Worm (Caenorhabditis elegans) whole organism, late embryonic: ENCODE results near the gene Y75B8A.24.

Experiments used
- C08G9.2 ChIP-seq: sonication (generic microtip); optimal IDR thresholded peaks from 2 replicates; lab custom pipeline; 2016; ENCODE audit warnings: mild to moderate bottlenecking, missing genetic modification characterization, moderate library complexity, missing compliant biosample characterization
- K02D7.2 ChIP-seq: sonication (generic microtip); optimal IDR thresholded peaks from 2 replicates; lab custom pipeline; 2017; ENCODE audit warnings: mild to moderate bottlenecking, missing genetic modification characterization, missing compliant biosample characterization
- T23F11.4 ChIP-seq: fragments of 200-800 bp; sonication (Bioruptor generic); optimal IDR thresholded peaks from 2 replicates; lab custom pipeline; 2018; ENCODE audit warnings: mild to moderate bottlenecking, missing genetic modification characterization, missing compliant biosample characterization
- ceh-19 ChIP-seq: fragments of 200-800 bp; sonication (Bioruptor generic); optimal IDR thresholded peaks from 2 replicates; lab custom pipeline; 2018; ENCODE audit warnings: mild to moderate bottlenecking, missing genetic modification characterization, missing compliant biosample characterization
- ceh-30 ChIP-seq: fragments of 150-350 bp; optimal IDR thresholded peaks from 2 replicates; lab custom pipeline; 2014; ENCODE audit warnings: missing biosample characterization, missing genetic modification characterization
- ceh-34 ChIP-seq: sonication (generic microtip); optimal IDR thresholded peaks from 2 replicates; lab custom pipeline; 2016; ENCODE audit warnings: mild to moderate bottlenecking, missing genetic modification characterization, missing compliant biosample characterization
- ceh-45 ChIP-seq: fragments of 200-800 bp; sonication (Bioruptor generic); IDR thresholded peaks from 2 replicates; pipeline ENCODE4 v1.3.6; 2022; ENCODE audit warnings: missing genetic modification reagents, missing genetic modification characterization, missing compliant biosample characterization
- ceh-9 ChIP-seq: sonication (generic microtip); optimal IDR thresholded peaks from 2 replicates; lab custom pipeline; 2016; ENCODE audit warnings: mild to moderate bottlenecking, missing genetic modification characterization, inconsistent platforms, missing compliant biosample characterization
- che-1 ChIP-seq: sonication (generic microtip); optimal IDR thresholded peaks from 2 replicates; lab custom pipeline; 2016; ENCODE audit warnings: mild to moderate bottlenecking, missing genetic modification characterization, missing compliant biosample characterization
- dmd-4 ChIP-seq: sonication (generic microtip); optimal IDR thresholded peaks from 2 replicates; lab custom pipeline; 2016; ENCODE audit warnings: borderline replicate concordance, missing genetic modification characterization, missing compliant biosample characterization
- dve-1 ChIP-seq: sonication (generic microtip); optimal IDR thresholded peaks from 2 replicates; lab custom pipeline; 2017; ENCODE audit warnings: antibody characterized with exemption, mild to moderate bottlenecking, missing genetic modification characterization, missing compliant biosample characterization
- elt-4 ChIP-seq: sonication (generic microtip); optimal IDR thresholded peaks from 2 replicates; lab custom pipeline; 2016; ENCODE audit warnings: missing genetic modification characterization, missing compliant biosample characterization
- ets-4 ChIP-seq: sonication (generic microtip); optimal IDR thresholded peaks from 2 replicates; lab custom pipeline; 2016; ENCODE audit warnings: missing genetic modification characterization, missing compliant biosample characterization
- fkh-10 ChIP-seq: fragments of 150-350 bp; optimal IDR thresholded peaks from 2 replicates; lab custom pipeline; 2014; ENCODE audit warnings: missing biosample characterization, missing genetic modification reagents, missing genetic modification characterization
- hlh-15 ChIP-seq: sonication (generic microtip); optimal IDR thresholded peaks from 2 replicates; lab custom pipeline; 2016; ENCODE audit warnings: missing genetic modification characterization, missing compliant biosample characterization
- hlh-30 ChIP-seq: sonication (generic microtip); optimal IDR thresholded peaks from 2 replicates; lab custom pipeline; 2017; ENCODE audit warnings: antibody characterized with exemption, missing genetic modification characterization, missing compliant biosample characterization; ENCODE audit not compliant: insufficient read depth
- lim-6 ChIP-seq: sonication (generic microtip); optimal IDR thresholded peaks from 2 replicates; lab custom pipeline; 2016; ENCODE audit warnings: missing genetic modification characterization, missing compliant biosample characterization
- lin-11 ChIP-seq: fragments of 200-800 bp; sonication (Bioruptor generic); optimal IDR thresholded peaks from 2 replicates; lab custom pipeline; 2018; ENCODE audit warnings: mild to moderate bottlenecking, missing genetic modification characterization, missing compliant biosample characterization
- madf-2 ChIP-seq: sonication (generic microtip); optimal IDR thresholded peaks from 2 replicates; lab custom pipeline; 2017; ENCODE audit warnings: missing genetic modification characterization, missing compliant biosample characterization
- nfya-1 ChIP-seq: sonication (generic microtip); optimal IDR thresholded peaks from 2 replicates; lab custom pipeline; 2017; ENCODE audit warnings: missing genetic modification characterization, mild to moderate bottlenecking, missing compliant biosample characterization, antibody characterized with exemption, moderate library complexity
- odd-2 ChIP-seq: sonication (generic microtip); optimal IDR thresholded peaks from 2 replicates; lab custom pipeline; 2017; ENCODE audit warnings: antibody characterized with exemption, mild to moderate bottlenecking, missing genetic modification characterization, missing compliant biosample characterization
- pha-4 ChIP-seq: fragments of 150-350 bp; optimal IDR thresholded peaks from 2 replicates; lab custom pipeline; 2018; ENCODE audit warnings: missing biosample characterization, missing genetic modification reagents, missing genetic modification characterization
- pqm-1 ChIP-seq: sonication (generic microtip); optimal IDR thresholded peaks from 2 replicates; lab custom pipeline; 2016; ENCODE audit warnings: missing genetic modification characterization, missing compliant biosample characterization
- ref-2 ChIP-seq: sonication (generic microtip); optimal IDR thresholded peaks from 2 replicates; lab custom pipeline; 2016; ENCODE audit warnings: missing genetic modification characterization, missing compliant biosample characterization
- rnt-1 ChIP-seq: sonication (generic microtip); optimal IDR thresholded peaks from 2 replicates; lab custom pipeline; 2016; ENCODE audit warnings: missing genetic modification characterization, missing compliant biosample characterization
- sdc-2 ChIP-seq: sonication (generic microtip); optimal IDR thresholded peaks from 2 replicates; lab custom pipeline; 2016; ENCODE audit warnings: missing genotype, missing genetic modification characterization, missing compliant biosample characterization
- syd-9 ChIP-seq: sonication (generic microtip); optimal IDR thresholded peaks from 2 replicates; lab custom pipeline; 2016; ENCODE audit warnings: mild to moderate bottlenecking, missing genetic modification characterization, moderate library complexity, missing compliant biosample characterization
- tbx-2 ChIP-seq: sonication (generic microtip); optimal IDR thresholded peaks from 2 replicates; lab custom pipeline; 2016; ENCODE audit warnings: missing genetic modification characterization, missing compliant biosample characterization
- tbx-7 ChIP-seq: sonication (generic microtip); optimal IDR thresholded peaks from 2 replicates; lab custom pipeline; 2016; ENCODE audit warnings: missing genotype, missing genetic modification characterization, missing compliant biosample characterization
- ttx-3 ChIP-seq: sonication (generic microtip); optimal IDR thresholded peaks from 2 replicates; lab custom pipeline; 2016; ENCODE audit warnings: missing genetic modification reagents, missing genetic modification characterization, missing compliant biosample characterization
- unc-3 ChIP-seq, 2 experiments: fragments of 200-800 bp in 1 of 2; sonication (Bioruptor generic) in 1 of 2; sonication (generic microtip) in 1 of 2; conservative IDR thresholded peaks in 1 of 2; optimal IDR thresholded peaks in 1 of 2; 2 replicates each; pipeline versions ENCODE4 v1.3.6 to Lab custom; 2016 to 2022; ENCODE audit warnings: missing compliant biosample characterization in 2 of 2, missing genetic modification characterization in 2 of 2, missing genetic modification reagents in 1 of 2
- unc-42 ChIP-seq: sonication (generic microtip); optimal IDR thresholded peaks from 2 replicates; lab custom pipeline; 2016; ENCODE audit warnings: missing genotype, missing genetic modification characterization, missing compliant biosample characterization
- unc-55 ChIP-seq: sonication (generic microtip); optimal IDR thresholded peaks from 2 replicates; lab custom pipeline; 2017; ENCODE audit warnings: missing biosample characterization, missing genetic modification reagents, missing genetic modification characterization
- zip-5 ChIP-seq: sonication (generic microtip); optimal IDR thresholded peaks from 2 replicates; lab custom pipeline; 2016; ENCODE audit warnings: missing genetic modification characterization, missing compliant biosample characterization

The Y75B8A.24 gene

DNA sequence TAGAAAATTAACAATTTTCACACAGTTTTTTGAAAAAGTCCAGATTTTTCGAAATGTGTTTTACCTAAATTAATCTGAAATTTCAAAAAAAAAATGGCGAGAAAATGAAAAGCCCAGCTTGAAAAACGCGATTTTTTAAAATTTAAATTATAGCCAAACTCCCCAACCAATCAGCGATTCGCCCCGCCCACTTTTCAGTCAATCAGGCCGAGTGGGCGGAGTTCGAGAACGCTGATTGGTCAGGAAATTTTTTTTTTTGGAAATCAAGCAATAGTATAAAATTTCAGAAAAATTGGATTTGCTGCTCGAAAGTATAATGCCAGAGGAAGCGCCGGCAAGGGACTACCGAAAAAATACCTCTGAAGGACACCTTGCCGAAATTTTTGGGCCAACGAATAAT is 42.0 kb downstream of the Y75B8A.24 start:
- no peak for TF ChIP-seq madf-2 (tag; lab: Kevin White, UChicago)
- peak; percentile 98 for TF ChIP-seq nfya-1 (tag; lab: Kevin White, UChicago)
- TF ChIP-seq pqm-1 (tag; lab: Kevin White, UChicago), result no peak

- TF ChIP-seq fkh-10 (GFP tag; lab: Kevin White, UChicago) (no peak), unc-3 (GFP tag; conservative IDR thresholded peaks at IDR 0.05; lab: Robert Waterston, UW) (no peak), unc-3 (tag; optimal IDR thresholded peaks at IDR 0.05; lab: Kevin White, UChicago) (no peak), ets-4 (tag; lab: Kevin White, UChicago) (no peak), ceh-9 (no peak), zip-5 (tag; lab: Kevin White, UChicago) (no peak), dve-1 (tag; lab: Kevin White, UChicago) (peak; percentile 95)
These were observed 43.4 kb downstream of the Y75B8A.24 start for ce11 chrIII:12230195-12230594.

DNA sequence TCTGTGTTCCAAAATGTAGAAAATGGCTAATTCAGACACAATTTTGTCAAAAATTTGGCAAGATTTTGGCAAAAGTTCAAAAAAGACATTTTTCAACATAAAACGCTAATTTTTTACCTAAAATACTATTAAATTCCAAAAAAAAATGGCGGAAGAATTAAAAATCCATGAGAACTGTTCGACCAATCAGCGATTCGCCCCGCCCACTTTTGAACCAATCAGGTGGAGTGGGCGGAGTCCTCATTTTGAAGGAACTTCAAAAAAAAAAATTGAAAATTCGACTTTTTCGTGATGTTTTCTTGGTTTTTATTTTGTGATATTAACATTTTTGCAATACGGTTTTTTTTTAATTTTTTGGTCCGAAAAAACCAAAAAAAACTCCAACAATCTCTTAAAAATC is 45.6 kb downstream of the Y75B8A.24 start:
- TF ChIP-seq ceh-34 (no peak), ref-2 (no peak), T23F11.4 (no peak), rnt-1 (tag; lab: Kevin White, UChicago) (no peak), ceh-19 (no peak), C08G9.2 (tag; lab: Kevin White, UChicago) (no peak), che-1 (no peak), nfya-1 (tag; lab: Kevin White, UChicago) (peak; percentile 78)

- peak; percentile 31 for TF ChIP-seq hlh-30 (tag; lab: Kevin White, UChicago)
- TF ChIP-seq zip-5 (tag; lab: Kevin White, UChicago), result no peak
- peak; percentile 88 for TF ChIP-seq unc-42 (tag; lab: Kevin White, UChicago)
- peak; percentile 42 for TF ChIP-seq nfya-1 (tag; lab: Kevin White, UChicago)
- no peak for TF ChIP-seq lin-11
- no peak for TF ChIP-seq elt-4 (tag; lab: Kevin White, UChicago)
- no peak for TF ChIP-seq dmd-4 (tag; lab: Kevin White, UChicago)
- TF ChIP-seq tbx-2 (tag; lab: Kevin White, UChicago), result peak; percentile 7
These were observed 47.4 kb downstream of the Y75B8A.24 start, which contains the start of the genes Y75B8A.18 and Y75B8A.19 for ce11 chrIII:12226089-12226682. TSS of gene Y75B8A.18 (minus strand) at chrIII:12226230. TSS of gene Y75B8A.19 (plus strand) at chrIII:12226632.

ce11 chrIII:12225234-12225633 is 48.3 kb downstream of the Y75B8A.24 start, which contains the start of gene gmn-1:
TSS of gene gmn-1 (minus strand) at chrIII:12225331.
- no peak for TF ChIP-seq nfya-1 (tag; lab: Kevin White, UChicago)
- TF ChIP-seq K02D7.2 (tag; lab: Kevin White, UChicago), result no peak
- no peak for TF ChIP-seq unc-55
- TF ChIP-seq sdc-2 (tag; lab: Kevin White, UChicago), result no peak
- TF ChIP-seq rnt-1 (tag; lab: Kevin White, UChicago), result no peak
- TF ChIP-seq ceh-45 (GFP tag; lab: Robert Waterston, UW), result no peak
- no peak for TF ChIP-seq ceh-9
- TF ChIP-seq tbx-7 (tag; lab: Kevin White, UChicago), result no peak
- no peak for TF ChIP-seq syd-9 (tag; lab: Kevin White, UChicago)
- no peak for TF ChIP-seq ceh-30 (tag; lab: Kevin White, UChicago)
- TF ChIP-seq ttx-3 (tag; lab: Kevin White, UChicago), result no peak
- no peak for TF ChIP-seq hlh-15
- TF ChIP-seq lim-6 (tag; lab: Kevin White, UChicago), result no peak
- TF ChIP-seq odd-2 (tag; lab: Kevin White, UChicago), result no peak
- no peak for TF ChIP-seq pha-4 (tag; lab: Kevin White, UChicago)
